Fruit fly (Drosophila melanogaster): ENCODE data around the gene CG2218.

- TF ChIP-seq Hr96 (GFP tag; optimal IDR thresholded peaks at IDR 0.05), result no peak
- no peak for TF ChIP-seq CG7101 (tag; optimal IDR thresholded peaks at IDR 0.05)
Observed at dm6 chr3R:30459066-30459935, 31.2 kb upstream of the CG2218 start, which contains the start of the genes CG2224 and CDase.
